Fruit fly (Drosophila melanogaster): Measurements from ENCODE around the gene CG13995.

Gene CG13995

DNA sequence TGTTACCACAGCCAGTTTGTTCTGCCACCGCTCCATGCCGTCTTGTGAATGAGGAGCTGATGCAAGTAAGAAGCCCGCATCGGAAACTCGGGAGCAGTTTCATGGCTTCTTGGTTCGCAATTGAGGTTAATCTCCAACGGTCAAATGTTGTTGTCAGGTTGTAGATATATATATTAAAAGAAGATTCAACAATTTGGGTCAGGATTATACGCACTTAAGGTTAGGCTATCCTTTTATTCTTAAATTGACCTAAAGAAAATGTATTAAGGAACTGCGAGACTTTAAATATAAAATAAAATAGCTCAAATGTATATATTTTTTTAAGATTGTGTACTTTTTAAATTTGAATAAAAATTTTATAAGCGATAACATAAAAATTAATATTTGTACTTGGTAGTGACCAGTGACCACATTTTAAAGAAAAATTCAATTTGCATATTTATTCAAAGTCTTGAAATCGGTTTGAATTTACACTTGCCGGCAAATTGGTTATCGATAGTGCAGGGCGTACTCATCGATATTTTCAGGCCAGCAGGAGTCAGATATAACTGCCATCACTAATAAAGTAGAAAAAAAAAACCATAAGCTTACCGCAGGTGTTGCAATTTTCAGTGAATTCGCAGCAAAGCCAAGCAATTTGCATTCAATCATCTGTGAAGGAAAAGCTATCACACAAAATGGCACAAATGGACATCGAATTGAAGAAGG, 14.6 kb downstream of the CG13995 start, which contains the start of the genes CG9150 and Pfdn1:
Gene CG9150, minus strand, starts transcription at position 51 of the 708 bp plus-strand sequence.
Gene Pfdn1, plus strand, starts transcription at position 536 of the 708 bp plus-strand sequence.
- no peak for TF ChIP-seq Hr78 (GFP tag; optimal IDR thresholded peaks at IDR 0.05)
- peak; percentile 71 for TF ChIP-seq Hr83 (GFP tag; optimal IDR thresholded peaks at IDR 0.05; ENCODE audit: poor library complexity, severe bottlenecking)
- no peak for TF ChIP-seq Mio (GFP tag; optimal IDR thresholded peaks at IDR 0.05)
- peak; percentile 11 for TF ChIP-seq h (GFP tag; optimal IDR thresholded peaks at IDR 0.05)
- TF ChIP-seq Hnf4 (GFP tag; optimal IDR thresholded peaks at IDR 0.05) = peak; percentile 33

DNA sequence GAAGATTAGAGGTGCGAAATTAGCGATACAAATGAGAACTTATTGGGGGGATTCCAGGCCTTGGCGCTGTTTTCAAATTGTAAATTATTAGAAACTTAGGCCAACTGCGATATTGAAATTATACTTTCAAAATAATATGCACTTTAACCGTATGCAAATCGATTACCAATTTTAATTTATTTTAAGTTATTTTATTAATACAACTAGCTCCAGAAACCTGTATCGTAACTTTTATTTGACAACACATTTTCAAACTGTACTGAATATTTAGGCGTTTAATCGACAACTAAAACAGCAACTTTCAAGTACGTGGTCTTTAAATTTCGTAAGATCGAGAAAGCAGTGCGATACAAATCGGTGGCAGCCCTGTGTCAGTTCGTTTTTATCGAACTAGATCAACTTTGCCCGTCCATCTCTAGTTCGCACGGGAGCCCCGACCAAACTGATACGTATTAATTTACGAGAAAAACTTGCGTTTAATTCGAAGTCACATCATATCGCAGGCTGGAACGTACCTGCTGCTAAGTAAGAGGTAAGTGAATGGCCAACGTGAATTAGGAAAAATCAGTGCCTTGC, 16.6 kb downstream of the CG13995 start, which contains the start of the genes CG9154 and Kr-h2:
Gene CG9154, minus strand, starts transcription at position 31 of the 576 bp plus-strand sequence.
Gene Kr-h2, plus strand, starts transcription at position 335 of the 576 bp plus-strand sequence.
- peak; percentile 28 for TF ChIP-seq h (GFP tag; optimal IDR thresholded peaks at IDR 0.05)
- TF ChIP-seq OdsH (GFP tag; optimal IDR thresholded peaks at IDR 0.05) = no peak
- TF ChIP-seq Mio (GFP tag; optimal IDR thresholded peaks at IDR 0.05) = no peak
- TF ChIP-seq HLH106 (tag; optimal IDR thresholded peaks at IDR 0.05) = peak; percentile 70
- TF ChIP-seq N (GFP tag; optimal IDR thresholded peaks at IDR 0.05) = no peak
- TF ChIP-seq psq (GFP tag; optimal IDR thresholded peaks at IDR 0.05) = peak; percentile 35
- no peak for TF ChIP-seq tai (GFP tag; optimal IDR thresholded peaks at IDR 0.05)
- TF ChIP-seq sage (GFP tag; optimal IDR thresholded peaks at IDR 0.05) = no peak
- no peak for TF ChIP-seq Rel (GFP tag; optimal IDR thresholded peaks at IDR 0.05)
- peak; percentile 57 for TF ChIP-seq Rel (tag; optimal IDR thresholded peaks at IDR 0.05)
- TF ChIP-seq lola (GFP tag; optimal IDR thresholded peaks at IDR 0.05) = no peak
- TF ChIP-seq Dfd (GFP tag; optimal IDR thresholded peaks at IDR 0.05) = no peak
- no peak for TF ChIP-seq GATAd (GFP tag; optimal IDR thresholded peaks at IDR 0.05)
- TF ChIP-seq dmrt93B (GFP tag; optimal IDR thresholded peaks at IDR 0.05) = no peak
- peak; percentile 24 for TF ChIP-seq CG9705 (GFP tag; optimal IDR thresholded peaks at IDR 0.05)
- no peak for TF ChIP-seq woc (GFP tag; optimal IDR thresholded peaks at IDR 0.05)
- TF ChIP-seq jim (GFP tag; optimal IDR thresholded peaks at IDR 0.05) = no peak
- TF ChIP-seq Myc (optimal IDR thresholded peaks at IDR 0.05) = peak; percentile 49
- no peak for TF ChIP-seq Vsx2 (GFP tag; optimal IDR thresholded peaks at IDR 0.05; ENCODE audit: partially characterized antibody)
- TF ChIP-seq fru (GFP tag; optimal IDR thresholded peaks at IDR 0.05) = peak; percentile 49
- TF ChIP-seq rgr (GFP tag; optimal IDR thresholded peaks at IDR 0.05) = peak; percentile 12
- peak; percentile 59 for TF ChIP-seq Sp1 (GFP tag; optimal IDR thresholded peaks at IDR 0.05)
- peak; percentile 37 for TF ChIP-seq br (GFP tag; optimal IDR thresholded peaks at IDR 0.05)
- TF ChIP-seq Hr78 (GFP tag; optimal IDR thresholded peaks at IDR 0.05) = no peak
- TF ChIP-seq brk (GFP tag; optimal IDR thresholded peaks at IDR 0.05) = no peak
- no peak for TF ChIP-seq Dif (GFP tag; optimal IDR thresholded peaks at IDR 0.05; ENCODE audit: partially characterized antibody)
- no peak for TF ChIP-seq Abd-B (GFP tag; optimal IDR thresholded peaks at IDR 0.05)
- TF ChIP-seq sv (GFP tag; optimal IDR thresholded peaks at IDR 0.05) = peak; percentile 4
- peak; percentile 11 for TF ChIP-seq Jra (GFP tag; optimal IDR thresholded peaks at IDR 0.05)
- no peak for TF ChIP-seq usp (GFP tag; optimal IDR thresholded peaks at IDR 0.05)
- peak in 1 of 2 experiments; percentile 36 for TF ChIP-seq foxo (GFP tag; optimal IDR thresholded peaks at IDR 0.05)
- no peak for TF ChIP-seq pan (optimal IDR thresholded peaks at IDR 0.05)
- peak; percentile 5 for TF ChIP-seq Hnf4 (GFP tag; optimal IDR thresholded peaks at IDR 0.05)
- no peak for TF ChIP-seq CG32264 (GFP tag; optimal IDR thresholded peaks at IDR 0.05)
- TF ChIP-seq CrebA (GFP tag; optimal IDR thresholded peaks at IDR 0.05; ENCODE audit: borderline replicate concordance) = no peak
- no peak for TF ChIP-seq Hr83 (GFP tag; optimal IDR thresholded peaks at IDR 0.05; ENCODE audit: poor library complexity, severe bottlenecking)
- no peak for TF ChIP-seq dl (GFP tag; optimal IDR thresholded peaks at IDR 0.05; ENCODE audit: insufficient read depth in 1 of 2, partially characterized antibody in 2 of 2)
- no peak for TF ChIP-seq ey (GFP tag; optimal IDR thresholded peaks at IDR 0.05)
- TF ChIP-seq dsf (GFP tag; optimal IDR thresholded peaks at IDR 0.05; ENCODE audit: borderline replicate concordance) = peak; percentile 22

Data from whole organism, wandering third instar larva.